Fruit fly (Drosophila melanogaster): ENCODE data around the gene RabX5.

RabX5 gene

dm6 chr3L:1664205-1664604, 5.7 kb downstream of the RabX5 start:
- 0 out of 3 replicates have a peak, but pooled peaks have one; percentile 17 for TF ChIP-seq fd96Ca (GFP tag; IDR thresholded peaks at IDR 0.05)
- no peak for TF ChIP-seq CG32121 (GFP tag; IDR thresholded peaks at IDR 0.05)

dm6 chr3L:1663531-1663930, 6.4 kb downstream of the RabX5 start:
- TF ChIP-seq CG13204 (GFP tag; optimal IDR thresholded peaks at IDR 0.05) = no peak
- no peak for TF ChIP-seq CG8301 (tag; optimal IDR thresholded peaks at IDR 0.05)
- no peak for TF ChIP-seq rn (GFP tag; IDR thresholded peaks at IDR 0.05)
- TF ChIP-seq CG4496 (GFP tag; IDR thresholded peaks at IDR 0.05) = no peak

dm6 chr3L:1661738-1662370, 8.1 kb downstream of the RabX5 start:
- TF ChIP-seq CG4496 (GFP tag; IDR thresholded peaks at IDR 0.05) (no peak), CG10348 (GFP tag; IDR thresholded peaks at IDR 0.05) (no peak), CG13204 (GFP tag; optimal IDR thresholded peaks at IDR 0.05) (peak; percentile 28), CG8301 (tag; optimal IDR thresholded peaks at IDR 0.05) (no peak)

dm6 chr3L:1653752-1654151, 16.2 kb downstream of the RabX5 start:
- TF ChIP-seq CG12605 (GFP tag; IDR thresholded peaks at IDR 0.05) = no peak
- TF ChIP-seq CG8159 (tag; optimal IDR thresholded peaks at IDR 0.05) = no peak
- TF ChIP-seq CG4496 (GFP tag; IDR thresholded peaks at IDR 0.05) = no peak
- TF ChIP-seq CG9948 (tag; optimal IDR thresholded peaks at IDR 0.05) = no peak
- no peak for TF ChIP-seq CG17806 (tag; optimal IDR thresholded peaks at IDR 0.05)
- no peak for TF ChIP-seq CG34367 (tag; optimal IDR thresholded peaks at IDR 0.05)
- TF ChIP-seq fd96Ca (GFP tag; IDR thresholded peaks at IDR 0.05) = no peak

dm6 chr3L:1652700-1653200, 17.2 kb downstream of the RabX5 start, which contains the start of the genes CG7970 and Vta1:
TSS of gene CG7970 (plus strand) at chr3L:1652750.
TSS of gene Vta1 (minus strand) at chr3L:1652900.
- peak; percentile 88 for TF ChIP-seq gl (tag; optimal IDR thresholded peaks at IDR 0.05)
- peak; percentile 77 for TF ChIP-seq Ets98B (GFP tag; IDR thresholded peaks at IDR 0.05)
- TF ChIP-seq CG10348 (GFP tag; IDR thresholded peaks at IDR 0.05) = no peak
- TF ChIP-seq CG12605 (GFP tag; IDR thresholded peaks at IDR 0.05) = peak; percentile 88
- TF ChIP-seq Pif1A (GFP tag; optimal IDR thresholded peaks at IDR 0.05) = no peak
- TF ChIP-seq D1 (tag; optimal IDR thresholded peaks at IDR 0.05) = no peak
- TF ChIP-seq CG15710 (tag; optimal IDR thresholded peaks at IDR 0.05) = peak; percentile 45
- TF ChIP-seq CG34367 (tag; optimal IDR thresholded peaks at IDR 0.05) = peak; percentile 36
- TF ChIP-seq CG17806 (tag; optimal IDR thresholded peaks at IDR 0.05) = no peak
- TF ChIP-seq CG8159 (tag; optimal IDR thresholded peaks at IDR 0.05) = no peak
- no peak for TF ChIP-seq CG8301 (tag; optimal IDR thresholded peaks at IDR 0.05)
- TF ChIP-seq EcR (GFP tag; optimal IDR thresholded peaks at IDR 0.05) = no peak
- TF ChIP-seq CG4496 (GFP tag; IDR thresholded peaks at IDR 0.05) = peak; percentile 78
- no peak for TF ChIP-seq CG13204 (GFP tag; optimal IDR thresholded peaks at IDR 0.05)
- no peak for TF ChIP-seq Pif1B (GFP tag; optimal IDR thresholded peaks at IDR 0.05)
- TF ChIP-seq CG14655 (GFP tag; optimal IDR thresholded peaks at IDR 0.05) = no peak
- no peak for TF ChIP-seq CG9948 (tag; optimal IDR thresholded peaks at IDR 0.05)
- no peak for TF ChIP-seq fd96Ca (GFP tag; IDR thresholded peaks at IDR 0.05)
- no peak for TF ChIP-seq Snoo (tag; optimal IDR thresholded peaks at IDR 0.05)
- TF ChIP-seq CG32121 (GFP tag; IDR thresholded peaks at IDR 0.05) = peak; percentile 63; the same call in 1 of the 2 replicates
- TF ChIP-seq rn (GFP tag; IDR thresholded peaks at IDR 0.05) = no peak

dm6 chr3L:1649363-1649762, 20.5 kb downstream of the RabX5 start:
- 0 out of 2 replicates have a peak, but pooled peaks have one; percentile 14 for TF ChIP-seq CG32121 (GFP tag; IDR thresholded peaks at IDR 0.05)
- TF ChIP-seq CG4496 (GFP tag; IDR thresholded peaks at IDR 0.05) = no peak

dm6 chr3L:1648690-1649355, 21.1 kb downstream of the RabX5 start, which contains the start of gene CG13920:
TSS of gene CG13920 (plus strand) at chr3L:1648944.
- no peak for TF ChIP-seq gl (tag; optimal IDR thresholded peaks at IDR 0.05)
- peak; percentile 86 for TF ChIP-seq EcR (GFP tag; optimal IDR thresholded peaks at IDR 0.05)

Measured in whole organism, pupa.